Fruit fly (Drosophila melanogaster) whole organism, prepupa: ENCODE measurements around the gene CG31960.

Experiments
- CG10631 ChIP-seq: fragments of 200-800 bp; sonication (Bioruptor generic); optimal IDR thresholded peaks from 2 replicates; lab custom pipeline; 2016; ENCODE audit warnings: missing biosample characterization, missing genetic modification characterization
- CG10669 ChIP-seq: fragments of 200-800 bp; sonication (Bioruptor generic); optimal IDR thresholded peaks from 3 replicates; lab custom pipeline; 2018; ENCODE audit warnings: missing biosample characterization, mild to moderate bottlenecking, missing genetic modification characterization, moderate library complexity
- CG11762 ChIP-seq: fragments of 200-800 bp; sonication (Bioruptor generic); optimal IDR thresholded peaks from 3 replicates; lab custom pipeline; 2016; ENCODE audit warnings: missing biosample characterization, missing genetic modification characterization; ENCODE audit not compliant: insufficient read depth
- CG15336 ChIP-seq: fragments of 200-800 bp; sonication (Bioruptor generic); IDR thresholded peaks from 2 replicates; pipeline ENCODE4 v1.3.6; 2022; ENCODE audit warnings: missing biosample characterization, missing genetic modification characterization
- CG1621 ChIP-seq: fragments of 200-800 bp; sonication (Bioruptor generic); optimal IDR thresholded peaks from 3 replicates; lab custom pipeline; 2018; ENCODE audit warnings: missing biosample characterization, mild to moderate bottlenecking, missing genetic modification characterization
- CG16779 ChIP-seq: fragments of 200-800 bp; sonication (Bioruptor generic); optimal IDR thresholded peaks from 3 replicates; lab custom pipeline; 2017; ENCODE audit warnings: missing biosample characterization, mild to moderate bottlenecking, missing genetic modification characterization
- CG31627 ChIP-seq: fragments of 200-800 bp; sonication (Bioruptor generic); optimal IDR thresholded peaks from 3 replicates; lab custom pipeline; 2016; ENCODE audit warnings: missing biosample characterization, missing genetic modification characterization
- CG32006 ChIP-seq: fragments of 200-800 bp; sonication (Bioruptor generic); optimal IDR thresholded peaks from 3 replicates; lab custom pipeline; 2017; ENCODE audit warnings: missing biosample characterization, mild to moderate bottlenecking, missing genetic modification characterization
- CG34406 ChIP-seq: fragments of 200-800 bp; sonication (Bioruptor generic); optimal IDR thresholded peaks from 3 replicates; lab custom pipeline; 2016; ENCODE audit warnings: missing biosample characterization, missing genetic modification characterization
- CG6163 ChIP-seq: fragments of 200-800 bp; sonication (Bioruptor generic); IDR thresholded peaks from 3 replicates; pipeline ENCODE4 v1.3.6; 2022; ENCODE audit warnings: missing biosample characterization, missing genetic modification characterization
- CG6276 ChIP-seq: fragments of 200-800 bp; sonication (Bioruptor generic); optimal IDR thresholded peaks from 2 replicates; lab custom pipeline; 2017; ENCODE audit warnings: missing biosample characterization, mild to moderate bottlenecking, missing genetic modification characterization
- CG8119 ChIP-seq: fragments of 200-800 bp; sonication (Bioruptor generic); IDR thresholded peaks from 3 replicates; pipeline ENCODE4 v1.3.6; 2022; ENCODE audit warnings: missing biosample characterization, missing genetic modification characterization
- CG8632 ChIP-seq: fragments of 200-800 bp; sonication (Bioruptor generic); optimal IDR thresholded peaks from 3 replicates; lab custom pipeline; 2016; ENCODE audit warnings: missing biosample characterization, missing genetic modification characterization
- CG9139 ChIP-seq: fragments of 200-800 bp; sonication (Bioruptor generic); optimal IDR thresholded peaks from 3 replicates; lab custom pipeline; 2017; ENCODE audit warnings: missing biosample characterization, mild to moderate bottlenecking, missing genetic modification characterization
- Eip75B ChIP-seq: fragments of 200-800 bp; sonication (Bioruptor generic); optimal IDR thresholded peaks from 3 replicates; lab custom pipeline; 2016; ENCODE audit warnings: missing biosample characterization, missing genetic modification characterization
- Eip78C ChIP-seq: fragments of 200-800 bp; sonication (Bioruptor generic); peaks from one replicate; lab custom pipeline; 2016; ENCODE audit warnings: missing biosample characterization, missing genetic modification characterization
- Ets96B ChIP-seq: fragments of 200-800 bp; optimal IDR thresholded peaks from 2 replicates; lab custom pipeline; 2019; ENCODE audit warnings: missing biosample characterization, mild to moderate bottlenecking, missing genetic modification characterization, moderate library complexity
- Hr38 ChIP-seq: sonication (Bioruptor generic); optimal IDR thresholded peaks from 2 replicates; lab custom pipeline; 2016; ENCODE audit warnings: missing biosample characterization, missing genetic modification characterization
- Hr39 ChIP-seq: fragments of 200-800 bp; sonication (Bioruptor generic); optimal IDR thresholded peaks from 2 replicates; lab custom pipeline; 2016; ENCODE audit warnings: missing biosample characterization, missing genetic modification characterization
- OdsH ChIP-seq: fragments of 200-800 bp; sonication (Bioruptor generic); optimal IDR thresholded peaks from 3 replicates; lab custom pipeline; 2016; ENCODE audit warnings: missing biosample characterization, missing genetic modification characterization
- Smox ChIP-seq: fragments of 200-800 bp; sonication (Bioruptor generic); optimal IDR thresholded peaks from 3 replicates; lab custom pipeline; 2016; ENCODE audit warnings: missing biosample characterization, missing genetic modification characterization
- Sox102F ChIP-seq: fragments of 200-800 bp; sonication (Bioruptor generic); optimal IDR thresholded peaks from 2 replicates; lab custom pipeline; 2016; ENCODE audit warnings: missing biosample characterization, mild to moderate bottlenecking, missing genetic modification characterization
- Sox14 ChIP-seq: fragments of 200-800 bp; sonication (Bioruptor generic); optimal IDR thresholded peaks from 3 replicates; lab custom pipeline; 2016; ENCODE audit warnings: missing biosample characterization, missing genetic modification characterization
- Sox15 ChIP-seq: fragments of 200-800 bp; sonication (Bioruptor generic); optimal IDR thresholded peaks from 3 replicates; lab custom pipeline; 2016; ENCODE audit warnings: missing biosample characterization, missing genetic modification characterization
- cyc ChIP-seq: fragments of 200-800 bp; sonication (Bioruptor generic); optimal IDR thresholded peaks from 3 replicates; lab custom pipeline; 2016; ENCODE audit warnings: missing biosample characterization, missing genetic modification characterization
- eg ChIP-seq: fragments of 200-800 bp; sonication (Bioruptor generic); IDR thresholded peaks from 3 replicates; pipeline ENCODE4 v1.3.6; 2022; ENCODE audit warnings: missing biosample characterization, missing genetic modification characterization
- fd59A ChIP-seq: fragments of 200-800 bp; sonication (Bioruptor generic); optimal IDR thresholded peaks from 2 replicates; lab custom pipeline; 2017; ENCODE audit warnings: missing biosample characterization, mild to moderate bottlenecking, missing genetic modification characterization, missing genetic modification reagents
- fd85E ChIP-seq: fragments of 200-800 bp; sonication (Bioruptor generic); optimal IDR thresholded peaks from 3 replicates; lab custom pipeline; 2016; ENCODE audit warnings: missing biosample characterization, missing genetic modification characterization
- lz ChIP-seq: fragments of 200-800 bp; sonication (Bioruptor generic); optimal IDR thresholded peaks from 3 replicates; lab custom pipeline; 2016; ENCODE audit warnings: missing biosample characterization, missing genetic modification characterization
- pdm3 ChIP-seq: fragments of 200-800 bp; sonication (Bioruptor generic); optimal IDR thresholded peaks from 3 replicates; lab custom pipeline; 2016; ENCODE audit warnings: missing biosample characterization, missing genetic modification characterization
- ss ChIP-seq, 2 experiments: fragments of 200-800 bp; sonication (Bioruptor generic); optimal IDR thresholded peaks; 2 replicates in 1 of 2; 3 replicates in 1 of 2; lab custom pipeline; 2017 to 2018; ENCODE audit warnings: mild to moderate bottlenecking in 2 of 2, missing biosample characterization in 2 of 2, missing genetic modification characterization in 2 of 2, moderate library complexity in 1 of 2
- topi ChIP-seq: fragments of 200-800 bp; sonication (Bioruptor generic); optimal IDR thresholded peaks from 3 replicates; lab custom pipeline; 2016; ENCODE audit warnings: missing biosample characterization, missing genetic modification characterization
- vri ChIP-seq: fragments of 200-800 bp; sonication (Bioruptor generic); optimal IDR thresholded peaks from 3 replicates; lab custom pipeline; 2016; ENCODE audit warnings: missing biosample characterization, mild to moderate bottlenecking, missing genetic modification characterization

CG31960 gene

DNA sequence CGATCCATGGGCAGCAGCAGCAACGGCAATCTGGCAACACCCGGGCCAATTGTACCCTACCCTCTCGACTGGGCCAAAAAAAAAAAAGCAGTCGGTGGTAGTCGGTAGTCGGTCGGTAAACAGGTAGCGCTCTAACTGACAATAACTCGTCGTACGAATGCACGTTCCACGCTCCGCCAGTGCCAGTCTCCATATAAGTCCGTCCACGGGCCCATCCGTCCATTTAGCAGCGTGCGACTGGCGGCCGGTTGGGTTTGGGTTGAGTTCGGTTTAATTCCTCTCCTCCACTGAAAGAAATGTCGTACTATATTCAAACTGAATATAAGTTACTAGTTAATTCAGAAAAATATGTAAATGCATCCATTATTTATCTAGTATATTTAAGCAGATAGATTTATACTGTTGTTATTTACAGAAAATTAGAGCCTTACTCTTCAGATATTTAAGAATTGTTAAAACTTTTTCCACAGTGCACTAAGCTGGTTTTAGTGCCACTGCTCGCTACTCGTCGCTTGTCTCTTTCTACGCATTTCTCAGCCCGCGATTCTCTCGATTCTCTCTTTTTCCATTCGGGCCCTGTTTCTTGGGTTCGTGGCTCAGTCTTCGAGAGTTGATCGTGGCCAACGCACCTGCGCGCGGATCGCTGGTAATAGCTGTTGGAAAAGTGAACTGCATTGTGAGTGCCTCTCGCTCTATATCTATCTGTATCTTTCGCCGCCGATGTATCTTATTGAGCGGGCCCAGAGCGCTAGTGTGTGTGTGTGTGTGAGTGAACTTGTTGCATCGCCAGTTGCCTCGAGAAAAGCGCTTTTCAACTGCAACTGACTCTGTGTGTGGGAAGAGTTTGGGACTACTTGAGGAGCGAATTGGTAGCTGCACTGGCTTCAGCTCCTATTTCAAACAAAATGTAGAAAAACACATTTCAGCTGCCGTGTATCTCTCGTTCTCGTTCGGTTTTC, 13.4 kb upstream of the CG31960 start, which contains the start of gene bowl (continued):
- peak; percentile 99 for TF ChIP-seq Eip75B (GFP tag; lab: Kevin White, UChicago)
- peak; percentile 98 for TF ChIP-seq CG10631
- TF ChIP-seq Hr39 (GFP tag; lab: Kevin White, UChicago), result peak; percentile 98
- TF ChIP-seq CG1621 (tag; lab: Kevin White, UChicago), result peak; percentile 87
- peak; percentile 99 for TF ChIP-seq Sox102F
- TF ChIP-seq CG34406, result peak; percentile 96
- peak; percentile 97 for TF ChIP-seq CG31627 (GFP tag; lab: Kevin White, UChicago)
- TF ChIP-seq ss (GFP tag; optimal IDR thresholded peaks at IDR 0.05; lab: Kevin White, UChicago), result peak; percentile 92 to 93
- peak; percentile 100 for TF ChIP-seq CG8119 (GFP tag; lab: Robert Waterston, UW)
- peak; percentile 94 for TF ChIP-seq CG16779 (tag; lab: Kevin White, UChicago)
- TF ChIP-seq CG11762 (GFP tag; lab: Kevin White, UChicago), result peak; percentile 93
- TF ChIP-seq CG6276 (GFP tag; lab: Kevin White, UChicago), result peak; percentile 93
- TF ChIP-seq topi (GFP tag; lab: Kevin White, UChicago), result peak; percentile 97
- TF ChIP-seq Eip78C (GFP tag; lab: Kevin White, UChicago), result peak; percentile 100
- peak; percentile 95 for TF ChIP-seq Ets96B (tag; lab: Kevin White, UChicago)
- peak; percentile 97 for TF ChIP-seq vri
- TF ChIP-seq Smox, result peak; percentile 98
- peak; percentile 99 for TF ChIP-seq CG15336 (GFP tag; lab: Robert Waterston, UW)
- TF ChIP-seq Sox15, result peak; percentile 95

DNA sequence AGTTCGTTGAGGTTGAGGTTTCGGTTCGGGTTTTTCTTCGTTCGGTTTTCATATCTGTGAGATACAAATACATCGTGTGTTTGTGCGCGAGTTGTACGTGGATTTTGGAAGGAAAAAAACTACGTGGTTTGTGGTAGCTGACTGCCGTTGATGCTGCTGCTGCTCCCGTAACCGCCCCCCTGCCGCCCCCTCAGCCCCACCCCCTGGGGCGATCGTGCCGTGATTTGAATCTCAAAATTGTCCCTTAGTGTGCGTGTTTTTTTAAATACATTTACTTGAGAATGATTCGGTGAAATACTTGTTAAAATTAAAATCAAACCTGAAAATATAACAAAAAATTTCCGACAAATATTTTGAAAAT, 12.7 kb upstream of the CG31960 start:
- no peak for TF ChIP-seq pdm3
- no peak for TF ChIP-seq Hr38
- TF ChIP-seq cyc (GFP tag; lab: Kevin White, UChicago), result no peak
- no peak for TF ChIP-seq OdsH
- TF ChIP-seq CG9139 (GFP tag; lab: Kevin White, UChicago), result no peak
- peak; percentile 50 for TF ChIP-seq CG1621 (tag; lab: Kevin White, UChicago)
- no peak for TF ChIP-seq Smox
- TF ChIP-seq Eip78C (GFP tag; lab: Kevin White, UChicago), result no peak
- TF ChIP-seq CG34406, result no peak
- TF ChIP-seq lz (GFP tag; lab: Kevin White, UChicago), result no peak
- TF ChIP-seq CG32006 (GFP tag; lab: Kevin White, UChicago), result no peak
- no peak for TF ChIP-seq Sox14
- TF ChIP-seq Sox15, result no peak
- no peak for TF ChIP-seq CG31627 (GFP tag; lab: Kevin White, UChicago)
- no peak for TF ChIP-seq fd85E
- TF ChIP-seq CG6163 (GFP tag; lab: Robert Waterston, UW), result peak; percentile 8; the same call in 2 of the 3 replicates
- TF ChIP-seq CG15336 (GFP tag; lab: Robert Waterston, UW), result 0 out of 2 replicates have a peak, but pooled peaks have one; percentile 9
- no peak for TF ChIP-seq CG10669
- TF ChIP-seq eg (GFP tag; lab: Robert Waterston, UW), result 0 out of 3 replicates have a peak, but pooled peaks have one; percentile 38
- TF ChIP-seq Sox102F, result no peak
- TF ChIP-seq vri, result no peak
- no peak for TF ChIP-seq CG8632 (GFP tag; lab: Kevin White, UChicago)

- TF ChIP-seq CG6163 (GFP tag; lab: Robert Waterston, UW) (peak; percentile 54; the same call in 2 of the 3 replicates), eg (GFP tag; lab: Robert Waterston, UW) (peak; percentile 25; the same call in 1 of the 3 replicates), CG8119 (GFP tag; lab: Robert Waterston, UW) (peak; percentile 24; the same call in 1 of the 3 replicates), fd59A (GFP tag; lab: Kevin White, UChicago) (no peak), Eip78C (GFP tag; lab: Kevin White, UChicago) (peak; percentile 67), CG9139 (GFP tag; lab: Kevin White, UChicago) (peak; percentile 24)
These were observed 12.2 kb upstream of the CG31960 start for dm6 chr2L:3772599-3772936.
